Fruit fly (Drosophila melanogaster) whole organism, larva: ENCODE data around the gene Rpn11.

ENCODE experiments used
- noc ChIP-seq: fragments of 200-800 bp; sonication (Bioruptor generic); optimal IDR thresholded peaks from 3 replicates; lab custom pipeline; 2019; ENCODE audit warnings: missing biosample characterization, mild to moderate bottlenecking, missing genetic modification characterization, moderate library complexity

Rpn11 gene

DNA sequence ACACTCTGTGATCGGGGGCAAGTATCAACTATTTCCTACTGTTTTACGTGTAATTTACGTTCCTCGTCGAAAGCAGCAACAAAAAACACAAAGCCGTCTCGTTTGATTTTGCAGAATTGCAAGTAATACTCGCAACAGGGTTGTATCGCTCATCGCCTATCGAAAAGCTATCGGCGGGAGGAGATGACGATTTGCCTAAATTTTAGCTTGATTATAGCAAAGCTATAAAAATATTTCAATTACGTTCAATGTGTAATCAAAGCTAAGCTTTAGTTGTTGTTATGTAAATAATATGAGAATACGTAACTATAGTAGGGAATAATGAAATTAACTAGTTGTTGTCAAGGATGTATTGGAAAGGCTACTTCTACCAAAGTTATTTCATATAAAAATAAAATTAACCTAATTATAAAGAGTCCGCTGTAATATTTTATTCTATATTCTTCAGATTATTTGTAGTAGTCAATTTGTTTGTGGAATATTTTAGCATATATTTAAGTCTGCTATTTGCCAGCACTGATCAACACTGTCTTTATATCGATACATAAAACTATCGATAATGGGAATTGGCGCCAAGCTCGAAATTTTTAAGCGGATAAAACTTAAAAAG is at the start of gene Rpn11:
Gene Rpn11, minus strand, starts transcription at position 146 of the 610 bp plus-strand sequence.
- TF ChIP-seq noc, result peak; percentile 63

DNA sequence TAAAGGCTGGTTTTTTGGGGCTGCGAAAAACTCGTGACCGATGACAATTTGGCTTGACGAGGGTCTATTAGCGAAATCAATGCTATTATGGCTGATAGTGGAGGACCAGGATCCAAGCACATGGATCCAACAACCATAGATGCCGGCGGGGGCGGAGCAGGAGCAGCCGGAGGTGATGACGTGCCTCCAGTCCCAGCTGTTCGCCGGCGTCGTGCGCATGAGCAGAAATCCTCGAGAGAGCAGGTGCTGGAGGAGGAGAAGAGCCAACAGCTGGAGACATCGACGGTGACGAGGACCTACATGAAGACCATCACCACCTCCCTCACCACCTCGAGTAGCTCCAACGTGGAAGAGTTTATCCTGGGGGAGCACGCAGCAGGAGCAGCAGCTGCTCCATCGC is 49.5 kb upstream of the Rpn11 start:
- no peak for TF ChIP-seq noc

DNA sequence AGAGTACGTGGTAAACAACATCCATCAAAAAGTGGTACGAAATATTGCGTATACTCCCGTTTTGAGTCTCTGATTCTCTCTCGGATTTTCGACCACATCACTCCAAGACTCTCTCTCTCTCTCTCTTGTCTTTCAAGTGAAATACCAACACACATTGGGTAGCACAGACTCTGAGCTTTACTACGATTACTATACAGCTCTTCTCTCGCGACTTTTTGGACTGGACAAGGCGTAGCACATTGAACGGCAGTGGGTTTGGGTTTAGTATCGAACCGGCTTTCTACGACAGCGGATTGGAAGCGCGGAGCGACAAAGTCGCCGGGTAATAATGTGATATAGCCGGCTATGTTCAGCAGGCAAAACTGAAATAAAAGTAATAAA is 48.7 kb upstream of the Rpn11 start:
- TF ChIP-seq noc, result peak; percentile 86

DNA sequence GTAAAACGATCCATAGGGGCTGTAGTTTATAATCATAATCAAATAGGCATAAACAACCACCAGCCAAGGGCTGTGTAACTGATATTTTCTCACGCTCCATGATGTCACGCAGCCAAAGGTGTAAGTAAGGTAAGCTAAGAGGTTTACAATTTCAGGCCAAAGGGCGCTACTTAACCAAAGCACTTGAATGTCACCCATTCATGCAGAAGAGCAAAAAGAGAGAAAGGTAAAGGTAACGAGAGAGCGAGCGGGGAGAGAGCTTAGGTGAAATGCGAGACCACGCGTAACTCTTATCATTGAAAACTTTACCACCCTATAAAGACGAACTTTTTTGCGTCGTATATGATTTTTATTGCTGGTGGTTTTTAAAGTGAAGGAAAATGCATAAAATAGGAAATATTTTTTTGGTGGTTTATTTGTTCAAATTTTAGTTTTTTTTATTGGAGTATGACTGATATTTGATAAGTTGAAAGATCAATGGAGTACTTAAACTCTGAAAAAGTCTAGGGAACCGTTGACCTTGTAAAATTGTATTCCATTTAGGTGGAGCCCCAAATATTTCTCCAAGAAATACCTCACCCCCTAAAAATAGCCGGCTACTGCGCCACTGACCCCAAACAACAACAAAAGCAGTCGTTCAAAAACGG is 48.2 kb upstream of the Rpn11 start:
- peak; percentile 100 for TF ChIP-seq noc

DNA sequence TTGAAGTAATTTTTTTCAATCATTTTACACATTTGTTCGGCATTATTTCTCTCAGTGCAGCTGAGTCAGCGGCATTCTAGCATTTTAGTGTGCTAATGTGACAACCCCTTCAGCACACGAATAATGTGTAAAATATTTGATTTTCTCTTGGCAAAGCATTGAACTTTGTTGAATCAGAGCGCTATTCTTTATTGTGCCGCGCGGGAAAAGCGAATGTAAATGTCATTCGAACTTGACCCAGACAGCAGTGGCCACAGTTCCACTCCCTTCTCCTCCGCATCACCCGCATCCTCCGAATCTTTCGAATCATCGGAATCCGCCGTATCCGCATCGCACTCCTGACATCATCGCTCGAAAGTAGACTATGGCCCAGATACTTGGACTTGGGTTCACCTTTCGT is 44.1 kb upstream of the Rpn11 start:
- TF ChIP-seq noc, result no peak

DNA sequence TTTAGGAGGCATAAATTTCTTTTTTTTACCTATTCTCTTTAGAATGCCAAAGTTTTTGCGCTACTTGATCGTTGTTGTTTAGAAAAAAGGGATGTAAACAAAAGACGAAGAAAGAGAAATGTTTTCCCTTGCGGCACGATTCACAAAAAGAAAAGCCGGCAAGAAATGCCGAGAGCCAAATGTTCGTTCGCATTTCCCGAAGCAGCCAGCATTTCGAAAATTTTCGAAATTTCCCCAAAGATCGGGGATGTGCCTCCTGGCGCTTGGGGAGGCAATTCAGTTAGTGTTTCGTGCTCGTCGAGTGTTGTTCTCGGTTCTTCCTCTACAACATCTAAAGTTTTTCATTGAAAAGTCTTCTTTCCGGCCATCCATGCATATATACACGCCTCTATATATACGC is 41.0 kb upstream of the Rpn11 start, which contains the start of gene Msp300:
Gene Msp300, plus strand, starts transcription at position 301 of the 400 bp plus-strand sequence.
- TF ChIP-seq noc, result no peak

DNA sequence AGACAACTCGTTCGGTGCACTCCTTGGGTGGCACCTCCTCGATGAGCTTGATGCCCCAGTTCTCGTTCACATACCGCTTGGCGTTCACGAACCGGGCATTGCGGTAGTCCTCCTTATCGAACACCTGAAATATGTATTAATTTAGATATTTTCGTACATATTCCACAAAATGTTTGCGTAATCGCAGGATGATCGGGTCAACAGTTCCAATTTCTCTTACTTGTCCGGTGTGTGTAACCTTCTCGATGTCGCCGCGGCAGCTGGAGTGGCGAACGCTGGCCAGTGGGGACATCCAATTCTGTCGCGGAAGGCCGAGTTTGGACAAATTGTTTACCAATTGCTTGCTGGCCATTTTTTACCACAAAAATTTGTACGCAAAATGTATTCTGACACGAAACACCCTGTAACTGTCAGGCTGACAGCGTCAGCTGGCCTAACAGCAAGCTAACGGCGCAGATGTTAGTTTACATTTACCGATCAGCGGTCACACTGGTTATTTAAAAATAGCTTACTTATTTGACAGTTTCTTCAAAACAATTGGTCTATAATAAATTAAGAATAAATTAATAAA is 40.3 kb upstream of the Rpn11 start, which contains the start of gene ND-13A:
Gene ND-13A, minus strand, starts transcription at position 499 of the 571 bp plus-strand sequence.
- TF ChIP-seq noc, result no peak

DNA sequence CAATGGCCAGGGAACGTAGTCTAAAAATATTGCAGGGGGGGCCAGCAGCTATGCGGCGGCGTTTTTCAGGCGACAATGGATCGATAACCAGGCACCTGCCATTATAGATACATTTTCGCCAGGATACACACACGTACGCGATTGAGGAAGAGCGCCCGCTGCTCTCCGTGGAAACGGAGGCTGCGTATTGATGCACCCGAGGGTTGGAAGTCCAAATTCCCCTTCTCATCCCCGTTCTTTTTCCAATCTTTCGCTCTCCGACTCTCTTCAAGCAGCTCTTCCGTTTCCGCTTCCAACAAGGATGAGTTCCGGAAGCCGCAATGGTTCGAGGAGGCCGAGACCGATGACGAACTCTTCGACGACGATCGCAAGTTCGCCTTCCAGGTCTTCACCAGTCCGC is 37.2 kb upstream of the Rpn11 start:
- no peak for TF ChIP-seq noc

DNA sequence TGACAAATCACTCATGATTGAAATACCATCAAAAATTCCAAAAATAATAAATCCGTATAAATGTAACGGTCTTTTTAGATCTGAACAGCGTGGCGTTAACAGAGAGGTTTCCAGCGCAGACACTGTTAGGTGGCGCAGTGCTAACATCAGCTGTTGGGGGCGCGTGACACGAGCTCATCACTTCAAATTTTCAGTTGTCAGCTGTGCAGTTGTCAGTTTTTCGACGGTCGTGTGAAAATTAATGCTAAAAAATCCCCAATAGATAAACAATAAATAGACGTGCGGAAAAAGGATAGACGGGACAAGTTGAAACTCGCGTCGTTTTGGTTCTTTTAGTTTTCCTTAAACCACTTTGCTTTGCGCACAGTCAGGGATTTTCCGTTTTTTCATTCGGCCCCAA is 36.6 kb upstream of the Rpn11 start, which contains the start of gene CG4230:
Gene CG4230, plus strand, starts transcription at position 6 of the 400 bp plus-strand sequence.
- TF ChIP-seq noc, result peak; percentile 36

DNA sequence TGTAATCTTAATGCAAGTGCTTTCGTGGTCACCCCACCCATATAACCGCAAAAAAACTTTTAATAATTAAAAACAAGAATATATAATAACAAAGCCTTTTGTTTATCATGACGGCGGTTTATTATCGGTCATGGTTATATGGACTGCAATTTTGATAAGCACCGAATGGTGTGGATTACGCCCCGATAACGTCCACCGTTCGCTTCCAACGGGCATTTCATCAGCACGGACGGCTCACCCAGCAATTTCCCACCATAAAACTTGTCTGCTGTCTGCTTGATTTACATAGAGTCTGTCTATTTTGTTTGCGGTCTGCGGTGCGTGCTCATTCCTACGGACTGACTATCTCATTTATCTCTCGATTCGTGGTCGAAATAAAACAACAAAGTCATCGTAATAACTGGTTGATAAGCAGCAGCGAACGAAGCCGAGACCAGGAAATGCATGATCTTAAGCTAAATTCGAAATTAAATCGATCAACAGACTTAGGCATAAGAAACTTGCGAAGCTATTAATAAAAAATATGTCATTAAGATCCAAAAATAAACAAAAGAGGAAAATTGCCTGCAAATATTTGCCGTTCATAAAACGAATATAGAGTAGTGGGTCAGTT is 35.9 kb upstream of the Rpn11 start:
- TF ChIP-seq noc, result peak; percentile 83

DNA sequence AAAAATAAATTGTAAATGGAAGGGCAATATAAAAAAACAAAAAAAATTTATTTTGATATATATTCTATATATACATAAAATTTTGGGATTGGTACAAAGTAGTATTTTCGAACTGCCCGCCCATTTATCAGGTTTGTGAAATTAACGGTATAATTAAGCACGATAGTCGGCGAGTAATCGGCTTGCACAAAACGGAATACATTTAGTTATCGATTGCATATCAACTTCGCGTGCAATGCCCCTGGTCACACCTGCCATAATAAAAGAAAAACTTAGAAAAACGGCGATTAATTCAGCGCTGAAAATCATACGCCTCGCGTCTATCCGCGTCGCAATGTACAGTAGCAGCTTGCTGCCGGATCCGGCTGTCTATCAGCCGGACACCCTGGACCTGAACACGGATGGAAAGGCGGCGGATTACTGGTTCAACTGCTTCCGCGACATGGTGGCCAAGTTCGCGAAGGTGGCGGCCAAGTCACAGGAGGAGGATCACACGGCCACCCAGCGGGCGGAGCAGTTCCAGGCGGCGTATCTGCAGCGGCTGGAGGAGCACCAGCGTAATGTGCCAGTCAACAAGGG is 34.3 kb upstream of the Rpn11 start, which contains the start of gene CG5828:
Gene CG5828, plus strand, starts transcription at position 205 of the 579 bp plus-strand sequence.
- no peak for TF ChIP-seq noc

DNA sequence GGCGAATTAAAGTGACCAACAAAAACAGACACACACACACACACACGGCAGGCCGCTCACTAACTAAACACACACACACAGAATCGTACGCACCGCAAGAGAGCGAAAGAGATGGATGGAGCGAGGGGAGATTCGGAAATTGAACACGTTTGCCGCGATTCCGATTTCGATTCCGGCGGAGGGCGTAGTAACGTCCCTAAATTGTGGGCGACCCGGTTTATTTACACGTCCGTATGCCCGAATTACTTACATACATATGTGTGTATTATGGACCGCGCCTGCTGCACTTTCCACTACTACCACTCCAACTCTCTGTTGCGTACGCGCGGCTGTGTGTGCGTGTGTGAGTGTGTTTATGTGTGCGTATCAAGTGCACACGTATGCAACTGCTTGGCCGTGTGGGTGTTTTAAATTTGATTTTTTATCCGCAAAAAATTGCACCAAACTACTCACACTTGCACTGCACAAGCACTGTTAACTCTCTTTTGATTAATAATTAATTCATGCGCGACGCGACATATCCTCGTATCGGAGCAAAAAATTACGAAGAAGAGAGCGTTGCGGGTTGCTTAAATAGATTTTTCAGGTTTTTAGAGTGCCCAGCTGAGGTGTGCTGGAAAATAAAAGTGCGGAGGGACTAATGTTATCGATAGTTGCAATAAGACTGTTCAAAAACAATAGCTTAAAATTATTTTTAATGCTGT is 33.6 kb upstream of the Rpn11 start, which contains the start of gene Pgant5:
Gene Pgant5, minus strand, starts transcription at position 601 of the 704 bp plus-strand sequence.
- TF ChIP-seq noc, result peak; percentile 51

DNA sequence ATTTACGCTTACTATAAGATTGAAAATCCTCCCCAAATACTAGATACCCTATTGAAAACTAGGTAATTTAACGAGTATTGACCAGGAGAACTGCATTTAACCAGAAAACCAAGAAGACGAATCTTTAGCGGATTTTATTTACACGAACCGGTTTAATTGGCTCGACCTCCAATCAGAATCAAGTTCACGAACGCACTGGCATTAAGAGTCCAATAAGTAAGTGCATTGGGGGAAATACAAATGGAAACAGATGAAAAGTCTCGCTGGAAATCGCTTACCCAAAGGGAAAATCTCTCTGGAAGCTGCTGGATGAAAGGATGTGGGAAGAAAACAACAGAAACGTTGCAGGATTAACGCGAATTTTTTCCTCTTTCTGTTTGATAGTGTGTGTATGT is 33.0 kb upstream of the Rpn11 start:
- no peak for TF ChIP-seq noc

DNA sequence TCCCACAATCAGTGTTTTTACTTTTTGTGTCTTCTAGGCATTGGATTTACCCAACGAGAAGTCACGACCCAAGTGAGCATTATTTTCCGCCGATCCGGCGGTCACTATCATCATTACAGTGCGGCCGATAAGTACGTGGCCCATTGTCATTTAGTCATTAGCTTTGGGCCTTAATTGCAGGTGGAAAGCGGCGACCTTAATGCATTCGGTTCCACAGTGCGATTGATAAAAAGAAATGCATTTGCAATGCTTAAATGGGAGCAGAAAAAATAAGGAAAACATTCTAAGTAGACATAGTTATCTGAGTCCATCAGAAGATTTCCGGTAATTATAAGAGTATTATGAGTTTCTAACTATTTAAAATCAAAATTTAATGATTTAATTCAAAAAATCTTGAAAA is 32.6 kb upstream of the Rpn11 start:
- peak; percentile 11 for TF ChIP-seq noc

DNA sequence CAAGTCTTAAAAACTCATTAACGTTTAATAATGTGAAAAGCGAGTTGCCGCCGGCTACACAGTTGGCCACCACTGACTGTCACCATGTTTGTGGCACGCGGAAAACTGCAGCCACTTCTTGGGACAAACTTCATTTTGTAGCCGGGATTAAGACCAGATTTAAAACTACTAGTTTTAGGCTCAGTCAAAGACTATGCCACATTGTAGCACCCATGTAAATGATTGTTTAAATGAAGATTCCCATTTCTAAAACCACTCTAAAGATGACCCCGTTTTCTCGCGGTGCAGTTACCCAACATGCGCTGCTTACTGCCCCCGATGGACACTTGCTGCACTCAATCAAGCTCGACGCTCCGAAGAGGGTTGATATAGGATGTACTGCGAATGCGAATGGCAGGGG is 30.8 kb upstream of the Rpn11 start:
- TF ChIP-seq noc, result no peak

DNA sequence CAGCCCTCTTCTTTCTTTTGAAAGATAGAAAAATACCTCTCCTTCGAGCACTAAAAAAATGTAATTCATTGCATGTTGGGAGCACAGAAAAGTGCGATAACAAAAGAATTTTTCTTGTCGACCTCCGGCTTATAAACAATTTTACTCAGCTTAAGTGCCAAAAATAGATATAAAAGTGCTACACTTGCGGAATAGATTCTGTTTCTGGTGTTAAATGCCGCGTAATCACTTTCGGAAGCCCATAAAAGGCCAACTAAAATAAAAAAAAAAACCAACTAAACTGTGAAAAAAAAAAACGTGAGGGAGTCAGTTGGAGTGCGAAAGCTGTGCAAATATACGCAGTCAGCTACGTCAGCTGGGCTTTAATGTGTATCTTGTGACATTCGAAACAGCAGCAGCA is 30.1 kb upstream of the Rpn11 start:
- no peak for TF ChIP-seq noc
